Worm (Caenorhabditis elegans) whole organism, early embryonic: ENCODE measurements around the gene grd-4.

Experiments used
- B0310.2 ChIP-seq: sonication (generic microtip); optimal IDR thresholded peaks from 2 replicates; lab custom pipeline; 2016; ENCODE audit warnings: mild to moderate bottlenecking, missing genetic modification characterization, missing compliant biosample characterization
- ama-1 ChIP-seq: fragments of 150-350 bp; optimal IDR thresholded peaks from 2 replicates; lab custom pipeline; 2014
- ceh-36 ChIP-seq: sonication (generic microtip); optimal IDR thresholded peaks from 2 replicates; lab custom pipeline; 2016; ENCODE audit warnings: missing genetic modification characterization, inconsistent platforms, missing compliant biosample characterization
- flt-1 ChIP-seq: fragments of 200-800 bp; sonication (Bioruptor generic); IDR thresholded peaks from 2 replicates; pipeline ENCODE4 v1.3.6; 2022; ENCODE audit warnings: missing genetic modification characterization, missing compliant biosample characterization
- hmbx-1 ChIP-seq: sonication (generic microtip); optimal IDR thresholded peaks from 2 replicates; lab custom pipeline; 2016; ENCODE audit warnings: mild to moderate bottlenecking, missing genetic modification characterization, missing compliant biosample characterization
- hnd-1 ChIP-seq: sonication (generic microtip); optimal IDR thresholded peaks from 2 replicates; lab custom pipeline; 2016; ENCODE audit warnings: missing genetic modification characterization, missing compliant biosample characterization
- pes-1 ChIP-seq: fragments of 200-800 bp; sonication (Bioruptor generic); IDR thresholded peaks from 2 replicates; pipeline ENCODE4 v1.3.6; 2022; ENCODE audit warnings: missing genetic modification reagents, missing genetic modification characterization, missing compliant biosample characterization
- scrt-1 ChIP-seq: fragments of 200-800 bp; sonication (Bioruptor generic); IDR thresholded peaks from 2 replicates; pipeline ENCODE4 v1.3.6; 2022; ENCODE audit warnings: missing genetic modification characterization, missing compliant biosample characterization
- sea-1 ChIP-seq: fragments of 200-800 bp; sonication (Bioruptor generic); conservative IDR thresholded peaks from 2 replicates; pipeline ENCODE4 v1.3.6; 2022; ENCODE audit warnings: missing genetic modification characterization, missing compliant biosample characterization
- tbx-11 ChIP-seq: fragments of 200-800 bp; sonication (Bioruptor generic); IDR thresholded peaks from 2 replicates; pipeline ENCODE4 v1.3.6; 2022; ENCODE audit warnings: missing genetic modification characterization, missing compliant biosample characterization

DNA sequence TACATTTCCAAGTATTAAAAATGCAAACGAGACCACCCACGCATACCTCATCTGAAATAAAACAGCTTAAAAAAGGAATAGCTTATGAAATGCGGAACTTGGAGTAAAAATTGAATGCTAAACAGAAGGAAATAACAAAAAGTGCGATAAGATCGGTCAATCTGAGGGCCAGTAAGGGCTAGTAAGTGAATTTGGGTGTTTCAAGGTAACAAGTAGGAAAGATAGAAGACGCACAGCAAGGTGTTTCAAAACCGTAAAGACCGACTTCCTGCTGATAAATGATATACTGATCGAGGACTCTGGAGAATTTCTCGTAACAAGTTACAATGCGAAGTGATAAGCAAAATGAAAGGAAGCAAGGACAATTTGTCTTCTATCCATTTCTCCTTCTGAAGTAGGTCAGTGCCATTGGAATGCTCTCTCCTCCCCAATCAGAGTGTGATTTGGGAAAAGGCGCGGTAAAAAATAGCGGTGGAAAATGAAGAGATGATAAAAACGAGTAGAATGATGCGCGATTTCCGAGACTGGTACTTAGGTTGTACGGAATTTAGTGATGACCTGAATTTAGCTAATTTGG, 45.3 kb upstream of the grd-4 start, which contains the start of gene dpy-6:
- TF ChIP-seq ama-1 (lab: Kevin White, UChicago): no peak
- no peak for TF ChIP-seq ceh-36 (tag; lab: Kevin White, UChicago)
- TF ChIP-seq tbx-11 (GFP tag; lab: Robert Waterston, UW): no peak
- TF ChIP-seq hnd-1 (tag; lab: Kevin White, UChicago): no peak
- no peak for TF ChIP-seq sea-1 (GFP tag; lab: Robert Waterston, UW)
- no peak for TF ChIP-seq flt-1 (GFP tag; lab: Robert Waterston, UW)
- no peak for TF ChIP-seq hmbx-1 (tag; lab: Kevin White, UChicago)
- TF ChIP-seq scrt-1 (GFP tag; lab: Robert Waterston, UW): no peak
- TF ChIP-seq pes-1 (GFP tag; lab: Robert Waterston, UW): no peak
- TF ChIP-seq B0310.2 (tag; lab: Kevin White, UChicago): no peak
